Worm (Caenorhabditis elegans): Measurements from ENCODE around the gene chtb-1.

chtb-1 gene

ce11 chrIII:9373779-9374178 lies 18.5 kb upstream of the chtb-1 start:
- peak; percentile 13 for TF ChIP-seq lin-14 (GFP tag; optimal IDR thresholded peaks at IDR 0.05)
- peak; percentile 39 for TF ChIP-seq fkh-10 (GFP tag; optimal IDR thresholded peaks at IDR 0.05)
- no peak for TF ChIP-seq fkh-4 (tag; optimal IDR thresholded peaks at IDR 0.05; ENCODE audit: borderline replicate concordance)
- no peak for TF ChIP-seq efl-1 (optimal IDR thresholded peaks at IDR 0.05)
- TF ChIP-seq efl-1 (GFP tag; optimal IDR thresholded peaks at IDR 0.05 in 1 of 2) = peak in 1 of 2 experiments; percentile 25
- TF ChIP-seq F16B12.6 (tag; optimal IDR thresholded peaks at IDR 0.05) = no peak

ce11 chrIII:9366971-9367370 lies 11.7 kb upstream of the chtb-1 start, which contains the start of gene crn-6:
TSS of gene crn-6 (plus strand) at chrIII:9367271.
- TF ChIP-seq ces-1 (GFP tag; optimal IDR thresholded peaks at IDR 0.05) = no peak
- TF ChIP-seq mdl-1 (tag; optimal IDR thresholded peaks at IDR 0.05) = no peak
- TF ChIP-seq aha-1 (tag; optimal IDR thresholded peaks at IDR 0.05) = no peak
- no peak for TF ChIP-seq tbx-2 (tag; optimal IDR thresholded peaks at IDR 0.05)
- TF ChIP-seq fkh-10 (GFP tag; optimal IDR thresholded peaks at IDR 0.05) = no peak
- no peak for TF ChIP-seq isw-1 (GFP tag; IDR thresholded peaks at IDR 0.05)
- TF ChIP-seq efl-1 (optimal IDR thresholded peaks at IDR 0.05) = no peak
- TF ChIP-seq efl-1 (GFP tag; optimal IDR thresholded peaks at IDR 0.05 in 1 of 2) = no peak
- TF ChIP-seq egl-27 (tag; optimal IDR thresholded peaks at IDR 0.05) = no peak
- TF ChIP-seq lin-35 (GFP tag; optimal IDR thresholded peaks at IDR 0.05) = no peak

- TF ChIP-seq efl-1 (optimal IDR thresholded peaks at IDR 0.05) (no peak), efl-1 (GFP tag; optimal IDR thresholded peaks at IDR 0.05 in 1 of 2) (peak in 1 of 2 experiments; percentile 28), fkh-10 (GFP tag; optimal IDR thresholded peaks at IDR 0.05) (no peak), elt-2 (tag; optimal IDR thresholded peaks at IDR 0.05) (peak; percentile 27)
These were observed 11.1 kb upstream of the chtb-1 start for ce11 chrIII:9366376-9366775.

- TF ChIP-seq aly-2 (tag; optimal IDR thresholded peaks at IDR 0.05) = no peak
- no peak for TF ChIP-seq isw-1 (GFP tag; IDR thresholded peaks at IDR 0.05)
- TF ChIP-seq nhr-71 (tag; optimal IDR thresholded peaks at IDR 0.05) = no peak
- no peak for TF ChIP-seq fkh-8 (tag; optimal IDR thresholded peaks at IDR 0.05)
- no peak for TF ChIP-seq xbp-1 (tag; optimal IDR thresholded peaks at IDR 0.05)
- TF ChIP-seq ztf-11 (tag; optimal IDR thresholded peaks at IDR 0.05) = no peak
- no peak for TF ChIP-seq nhr-84 (tag; optimal IDR thresholded peaks at IDR 0.05)
- no peak for TF ChIP-seq unc-62 (GFP tag; optimal IDR thresholded peaks at IDR 0.05)
- TF ChIP-seq nhr-28 (tag; optimal IDR thresholded peaks at IDR 0.05) = no peak
- TF ChIP-seq nhr-12 (tag; optimal IDR thresholded peaks at IDR 0.05) = no peak
- no peak for TF ChIP-seq zag-1 (tag; optimal IDR thresholded peaks at IDR 0.05)
- no peak for TF ChIP-seq hlh-17 (GFP tag; optimal IDR thresholded peaks at IDR 0.05; ENCODE audit: borderline replicate concordance)
- TF ChIP-seq sptf-1 (tag; optimal IDR thresholded peaks at IDR 0.05) = no peak
- TF ChIP-seq mdl-1 (tag; optimal IDR thresholded peaks at IDR 0.05) = no peak
These were observed 6.0 kb upstream of the chtb-1 start, which contains the start of gene flp-25 for ce11 chrIII:9361228-9361627. TSS of gene flp-25 (plus strand) at chrIII:9361528.

ce11 chrIII:9359060-9359459 lies 3.8 kb upstream of the chtb-1 start, which contains the start of gene K04H4.5:
TSS of gene K04H4.5 (plus strand) at chrIII:9359360.
- no peak for TF ChIP-seq aly-2 (tag; optimal IDR thresholded peaks at IDR 0.05)
- TF ChIP-seq efl-3 (GFP tag; optimal IDR thresholded peaks at IDR 0.05) = no peak

- TF ChIP-seq mdl-1 (tag; optimal IDR thresholded peaks at IDR 0.05) (peak in 1 of 2 experiments; percentile 27), fkh-8 (tag; optimal IDR thresholded peaks at IDR 0.05) (no peak), dpl-1 (GFP tag; optimal IDR thresholded peaks at IDR 0.05) (peak in 1 of 3 experiments; percentile 6), rnt-1 (tag; optimal IDR thresholded peaks at IDR 0.05) (peak; percentile 60), lin-14 (GFP tag; optimal IDR thresholded peaks at IDR 0.05) (peak; percentile 64), nhr-19 (GFP tag; conservative IDR thresholded peaks at IDR 0.05) (0 out of 2 replicates have a peak, but pooled peaks have one; percentile 12), skn-1 (tag; optimal IDR thresholded peaks at IDR 0.05) (no peak), mef-2 (tag; optimal IDR thresholded peaks at IDR 0.05) (no peak), nhr-71 (tag; optimal IDR thresholded peaks at IDR 0.05) (peak; percentile 51), efl-1 (optimal IDR thresholded peaks at IDR 0.05) (peak; percentile 22 to 24), efl-1 (GFP tag; optimal IDR thresholded peaks at IDR 0.05 in 1 of 2) (peak; percentile 16 to 23), lin-35 (GFP tag; optimal IDR thresholded peaks at IDR 0.05) (peak in 1 of 2 experiments; percentile 18), unc-130 (tag; optimal IDR thresholded peaks at IDR 0.05) (peak; percentile 43), tbx-2 (tag; optimal IDR thresholded peaks at IDR 0.05) (peak; percentile 31)
These were observed 1.4 kb downstream of the chtb-1 start for ce11 chrIII:9353814-9354213.

All from whole organism, L1 larva.